Fruit fly (Drosophila melanogaster) whole organism, adult: ENCODE measurements around the gene bbx.

Source experiments
- CG11617 ChIP-seq: fragments of 200-800 bp; sonication (Bioruptor generic); optimal IDR thresholded peaks from 2 replicates; lab custom pipeline; 2017; ENCODE audit warnings: mild to moderate bottlenecking, missing biosample characterization, missing genetic modification reagents, missing genetic modification characterization
- CG12768 ChIP-seq: fragments of 200-800 bp; sonication (Bioruptor generic); optimal IDR thresholded peaks from 2 replicates; lab custom pipeline; 2017; ENCODE audit warnings: missing biosample characterization, missing genetic modification characterization, mild to moderate bottlenecking, moderate library complexity, missing genetic modification reagents
- CG14711 ChIP-seq: fragments of 200-800 bp; sonication (Bioruptor generic); optimal IDR thresholded peaks from 2 replicates; lab custom pipeline; 2018; ENCODE audit warnings: missing biosample characterization, mild to moderate bottlenecking, missing genetic modification characterization, moderate library complexity
- CG1620 ChIP-seq: fragments of 200-800 bp; sonication (Bioruptor generic); optimal IDR thresholded peaks from 2 replicates; lab custom pipeline; 2016; ENCODE audit warnings: missing biosample characterization, missing genetic modification characterization
- CG33017 ChIP-seq: fragments of 200-800 bp; sonication (Bioruptor generic); optimal IDR thresholded peaks from 2 replicates; lab custom pipeline; 2018; ENCODE audit warnings: missing biosample characterization, mild to moderate bottlenecking, missing genetic modification characterization, moderate library complexity
- CG7045 ChIP-seq: fragments of 200-800 bp; sonication (Bioruptor generic); optimal IDR thresholded peaks from 2 replicates; lab custom pipeline; 2017; ENCODE audit warnings: missing biosample characterization, mild to moderate bottlenecking, missing genetic modification characterization
- CG7101 ChIP-seq: fragments of 200-800 bp; sonication (Bioruptor generic); optimal IDR thresholded peaks from 2 replicates; lab custom pipeline; 2018; ENCODE audit warnings: missing biosample characterization, mild to moderate bottlenecking, missing genetic modification characterization, moderate library complexity
- Clk ChIP-seq: fragments of 200-800 bp; sonication (Bioruptor generic); optimal IDR thresholded peaks from 2 replicates; lab custom pipeline; 2017; ENCODE audit warnings: missing biosample characterization, missing genetic modification characterization
- Crg-1 ChIP-seq: fragments of 200-800 bp; sonication (Bioruptor generic); optimal IDR thresholded peaks from 2 replicates; lab custom pipeline; 2016; ENCODE audit warnings: missing biosample characterization, missing genetic modification characterization
- Hr96 ChIP-seq: fragments of 200-800 bp; sonication (Bioruptor generic); optimal IDR thresholded peaks from 2 replicates; lab custom pipeline; 2016; ENCODE audit warnings: missing biosample characterization, missing genetic modification characterization
- Mnt ChIP-seq: fragments of 200-800 bp; sonication (Bioruptor generic); optimal IDR thresholded peaks from 2 replicates; lab custom pipeline; 2016; ENCODE audit warnings: missing biosample characterization, mild to moderate bottlenecking, missing genetic modification characterization
- bab1 ChIP-seq: fragments of 200-800 bp; sonication (Bioruptor generic); optimal IDR thresholded peaks from 3 replicates; lab custom pipeline; 2019; ENCODE audit warnings: missing biosample characterization, mild to moderate bottlenecking, missing genetic modification characterization, moderate library complexity
- cic ChIP-seq: fragments of 200-800 bp; sonication (Bioruptor generic); optimal IDR thresholded peaks from 2 replicates; lab custom pipeline; 2017; ENCODE audit warnings: missing biosample characterization, mild to moderate bottlenecking, missing genetic modification characterization, moderate library complexity
- cnc ChIP-seq, 2 experiments: fragments of >200 bp; optimal IDR thresholded peaks; 2 replicates each; lab custom pipeline; 2017
- kay ChIP-seq: fragments of 200-800 bp; sonication (Bioruptor generic); peaks from one replicate; lab custom pipeline; 2016; ENCODE audit warnings: missing biosample characterization, missing genetic modification characterization, borderline replicate concordance
- ovo ChIP-seq: fragments of 200-800 bp; sonication (Bioruptor generic); optimal IDR thresholded peaks from 2 replicates; lab custom pipeline; 2016; ENCODE audit warnings: missing biosample characterization, missing genetic modification characterization
- pad ChIP-seq: fragments of 200-800 bp; sonication (Bioruptor generic); optimal IDR thresholded peaks from 3 replicates; lab custom pipeline; 2017; ENCODE audit warnings: missing biosample characterization, missing genetic modification characterization, mild to moderate bottlenecking, moderate library complexity, missing genetic modification reagents
- tj ChIP-seq: fragments of 200-800 bp; sonication (Bioruptor generic); optimal IDR thresholded peaks from 3 replicates; lab custom pipeline; 2017; ENCODE audit warnings: missing biosample characterization, mild to moderate bottlenecking, missing genetic modification characterization, moderate library complexity
- toe ChIP-seq: fragments of 200-800 bp; sonication (Bioruptor generic); optimal IDR thresholded peaks from 2 replicates; lab custom pipeline; 2016; ENCODE audit warnings: missing biosample characterization, missing genetic modification characterization

The bbx gene

dm6 chrX:21378344-21378882, 15.6 kb downstream of the bbx start:
- no peak for TF ChIP-seq CG7045 (GFP tag; lab: Kevin White, UChicago)

- TF ChIP-seq Mnt (GFP tag; lab: Kevin White, UChicago): peak; percentile 54
- no peak for TF ChIP-seq ovo (GFP tag; lab: Kevin White, UChicago)
Observed at dm6 chrX:21387695-21388094, 24.9 kb downstream of the bbx start, which contains the start of gene Ddx56. Gene Ddx56 (minus strand): TSS chrX:21387946.

dm6 chrX:21388734-21389133, 25.9 kb downstream of the bbx start, which contains the start of gene mst:
Gene mst (plus strand): TSS chrX:21388977.
- TF ChIP-seq CG7101 (tag; lab: Kevin White, UChicago) (no peak), Mnt (GFP tag; lab: Kevin White, UChicago) (no peak), kay (no peak), ovo (GFP tag; lab: Kevin White, UChicago) (no peak), toe (GFP tag; lab: Kevin White, UChicago) (no peak), CG7045 (GFP tag; lab: Kevin White, UChicago) (no peak), CG1620 (GFP tag; lab: Kevin White, UChicago) (no peak), Crg-1 (GFP tag; lab: Kevin White, UChicago) (no peak), bab1 (GFP tag; lab: Kevin White, UChicago) (no peak), cic (GFP tag; lab: Kevin White, UChicago) (no peak), CG14711 (no peak), Clk (GFP tag; lab: Kevin White, UChicago) (no peak), Hr96 (GFP tag; lab: Kevin White, UChicago) (no peak), tj (GFP tag; lab: Kevin White, UChicago) (no peak), CG11617 (no peak), pad (GFP tag; lab: Kevin White, UChicago) (no peak), cnc (optimal IDR thresholded peaks at IDR 0.05; lab: Kevin White, UChicago) (no peak)

DNA sequence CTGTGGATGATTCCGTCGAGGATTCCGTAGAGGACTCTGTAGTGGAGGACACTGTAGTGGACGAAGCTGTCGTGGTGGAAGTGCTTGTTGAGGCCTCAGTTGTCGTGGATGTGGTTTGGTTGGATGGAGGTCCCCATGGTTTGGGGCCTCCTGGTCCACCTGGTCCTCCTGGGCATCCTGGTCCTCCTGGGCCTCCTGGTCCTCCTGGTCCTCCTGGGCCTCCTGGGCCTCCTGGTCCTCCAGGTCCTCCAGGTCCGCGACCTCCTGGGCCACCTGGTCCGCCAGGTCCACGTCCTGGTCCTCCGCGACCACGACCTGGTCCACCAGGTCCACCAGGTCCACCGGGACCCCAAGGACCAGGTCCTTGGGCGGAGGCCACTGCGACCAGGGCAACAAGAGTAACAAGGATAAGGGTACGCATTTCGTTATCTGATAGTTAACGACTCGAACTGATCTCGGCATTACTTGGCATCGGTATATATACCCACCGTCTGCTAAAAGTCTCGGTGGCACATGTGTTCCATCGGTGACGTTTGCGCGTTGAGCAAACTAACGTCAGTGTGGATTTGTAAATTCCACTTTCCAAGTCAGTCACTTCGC, 34.1 kb downstream of the bbx start, which contains the start of gene lcs:
Gene lcs, minus strand, starts transcription at position 457 of the 600 bp plus-strand sequence.
- TF ChIP-seq CG33017 (tag; lab: Kevin White, UChicago) (no peak), ovo (GFP tag; lab: Kevin White, UChicago) (no peak)

- TF ChIP-seq CG7045 (GFP tag; lab: Kevin White, UChicago) (no peak), CG12768 (GFP tag; lab: Kevin White, UChicago) (no peak), CG11617 (no peak)
Observed at dm6 chrX:21402672-21403071, 39.8 kb downstream of the bbx start, which contains the start of gene whe. Gene whe (minus strand): TSS chrX:21402772.
